Fruit fly (Drosophila melanogaster) whole organism, embryonic: ENCODE measurements around the gene CG1074.

ENCODE experiments used
- Antp ChIP-seq: fragments of 200-800 bp; sonication (Bioruptor generic); optimal IDR thresholded peaks from 3 replicates; lab custom pipeline; 2016; ENCODE audit warnings: missing biosample characterization, missing genetic modification characterization
- Atf3 ChIP-seq: fragments of 200-800 bp; sonication (Bioruptor generic); optimal IDR thresholded peaks from 3 replicates; lab custom pipeline; 2016; ENCODE audit warnings: missing biosample characterization, missing genetic modification characterization
- CG11398 ChIP-seq: fragments of 200-800 bp; sonication (Bioruptor generic); optimal IDR thresholded peaks from 2 replicates; lab custom pipeline; 2016; ENCODE audit warnings: missing biosample characterization, missing genetic modification characterization
- CG12155 ChIP-seq: fragments of 200-800 bp; sonication (Bioruptor generic); optimal IDR thresholded peaks from 3 replicates; lab custom pipeline; 2016; ENCODE audit warnings: missing biosample characterization, missing genetic modification characterization
- CG12659 ChIP-seq: fragments of 200-800 bp; sonication (Bioruptor generic); optimal IDR thresholded peaks from 3 replicates; lab custom pipeline; 2017; ENCODE audit warnings: mild to moderate bottlenecking, missing biosample characterization, missing genetic modification reagents, missing genetic modification characterization
- CG13123 ChIP-seq: fragments of 200-800 bp; sonication (Bioruptor generic); optimal IDR thresholded peaks from 2 replicates; lab custom pipeline; 2016; ENCODE audit warnings: missing biosample characterization, missing genetic modification characterization
- CG13287 ChIP-seq: fragments of 200-800 bp; sonication (Bioruptor generic); IDR thresholded peaks from 2 replicates; pipeline ENCODE4 v1.3.6; 2022; ENCODE audit warnings: missing biosample characterization, missing genetic modification characterization; ENCODE audit not compliant: partially characterized antibody
- CG14050 ChIP-seq: fragments of 200-800 bp; sonication (Bioruptor generic); IDR thresholded peaks from 3 replicates; pipeline ENCODE4 v1.3.6; 2022; ENCODE audit warnings: missing biosample characterization, missing genetic modification characterization
- CG14965 ChIP-seq: fragments of 200-800 bp; sonication (Bioruptor generic); optimal IDR thresholded peaks from 2 replicates; lab custom pipeline; 2016; ENCODE audit warnings: missing biosample characterization, missing genetic modification characterization, borderline replicate concordance
- CG1603 ChIP-seq: fragments of 200-800 bp; sonication (Bioruptor generic); optimal IDR thresholded peaks from 2 replicates; lab custom pipeline; 2019; ENCODE audit warnings: missing biosample characterization, mild to moderate bottlenecking, missing genetic modification characterization, moderate library complexity
- CG18476 ChIP-seq: fragments of 200-800 bp; sonication (Bioruptor generic); optimal IDR thresholded peaks from 2 replicates; lab custom pipeline; 2016; ENCODE audit warnings: missing biosample characterization, mild to moderate bottlenecking, missing genetic modification characterization
- CG2712 ChIP-seq: fragments of 200-800 bp; optimal IDR thresholded peaks from 3 replicates; lab custom pipeline; 2019; ENCODE audit warnings: missing biosample characterization, mild to moderate bottlenecking, missing genetic modification characterization, moderate library complexity
- CG3281 ChIP-seq: fragments of 200-800 bp; sonication (Bioruptor generic); optimal IDR thresholded peaks from 3 replicates; lab custom pipeline; 2017; ENCODE audit warnings: missing biosample characterization, mild to moderate bottlenecking, missing genetic modification characterization
- CG4282 ChIP-seq: fragments of 200-800 bp; sonication (Bioruptor generic); optimal IDR thresholded peaks from 2 replicates; lab custom pipeline; 2016; ENCODE audit warnings: missing biosample characterization, missing genetic modification characterization
- CG6683 ChIP-seq: fragments of 200-800 bp; sonication (Bioruptor generic); optimal IDR thresholded peaks from 2 replicates; lab custom pipeline; 2017; ENCODE audit warnings: missing biosample characterization, mild to moderate bottlenecking, missing genetic modification characterization, missing genetic modification reagents
- CG6791 ChIP-seq: fragments of 200-800 bp; sonication (Bioruptor generic); IDR thresholded peaks from 3 replicates; pipeline ENCODE4 v1.3.6; 2022; ENCODE audit warnings: missing biosample characterization, missing genetic modification characterization; ENCODE audit not compliant: partially characterized antibody
- CG7357 ChIP-seq: fragments of 200-800 bp; sonication (Bioruptor generic); IDR thresholded peaks from 3 replicates; pipeline ENCODE4 v1.3.6; 2022; ENCODE audit warnings: missing biosample characterization, missing genetic modification characterization
- CG9727 ChIP-seq: fragments of 200-800 bp; sonication (Bioruptor generic); optimal IDR thresholded peaks from 3 replicates; lab custom pipeline; 2017; ENCODE audit warnings: missing biosample characterization, mild to moderate bottlenecking, missing genetic modification characterization
- CkIIα-i1 ChIP-seq: fragments of 200-800 bp; sonication (Bioruptor generic); IDR thresholded peaks from 2 replicates; pipeline ENCODE4 v1.3.6; 2022; ENCODE audit warnings: missing biosample characterization, missing genetic modification characterization
- Dref ChIP-seq: fragments of 200-800 bp; sonication (Bioruptor generic); IDR thresholded peaks from 2 replicates; pipeline ENCODE4 v1.3.6; 2022; ENCODE audit warnings: missing biosample characterization, missing genetic modification characterization
- Hsf ChIP-seq: fragments of 200-800 bp; sonication (Bioruptor generic); optimal IDR thresholded peaks from 3 replicates; lab custom pipeline; 2016; ENCODE audit warnings: missing biosample characterization, missing genetic modification characterization
- Mrtf ChIP-seq: fragments of 200-800 bp; sonication (Bioruptor generic); IDR thresholded peaks from 3 replicates; pipeline ENCODE4 v1.3.6; 2022; ENCODE audit warnings: missing biosample characterization, missing genetic modification characterization
- Neu2 ChIP-seq: fragments of 200-800 bp; sonication (Bioruptor generic); optimal IDR thresholded peaks from 3 replicates; lab custom pipeline; 2016; ENCODE audit warnings: missing biosample characterization, missing genetic modification characterization, borderline replicate concordance
- Nf-YB ChIP-seq: fragments of 200-800 bp; sonication (Bioruptor generic); optimal IDR thresholded peaks from 3 replicates; lab custom pipeline; 2019; ENCODE audit warnings: missing biosample characterization, mild to moderate bottlenecking, missing genetic modification characterization, moderate library complexity
- Nf-YC ChIP-seq: fragments of 200-800 bp; optimal IDR thresholded peaks from 3 replicates; lab custom pipeline; 2019; ENCODE audit warnings: missing biosample characterization, mild to moderate bottlenecking, missing genetic modification characterization, moderate library complexity
- NfI ChIP-seq: fragments of 200-800 bp; sonication (Bioruptor generic); optimal IDR thresholded peaks from 3 replicates; lab custom pipeline; 2018; ENCODE audit warnings: missing biosample characterization, mild to moderate bottlenecking, missing genetic modification characterization, moderate library complexity
- Opbp ChIP-seq: fragments of 200-800 bp; sonication (Bioruptor generic); IDR thresholded peaks from 3 replicates; pipeline ENCODE4 v1.3.6; 2022; ENCODE audit warnings: missing biosample characterization, missing genetic modification characterization; ENCODE audit not compliant: partially characterized antibody
- Sox100B ChIP-seq: fragments of 200-800 bp; sonication (Bioruptor generic); optimal IDR thresholded peaks from 3 replicates; lab custom pipeline; 2018; ENCODE audit warnings: missing biosample characterization, mild to moderate bottlenecking, missing genetic modification characterization
- Ssrp ChIP-seq: fragments of 200-800 bp; sonication (Bioruptor generic); optimal IDR thresholded peaks from 2 replicates; lab custom pipeline; 2018; ENCODE audit warnings: missing biosample characterization, mild to moderate bottlenecking, missing genetic modification characterization, moderate library complexity
- Tbp ChIP-seq: fragments of >200 bp; optimal IDR thresholded peaks from 2 replicates; lab custom pipeline; 2018; ENCODE audit warnings: missing biosample characterization, missing genetic modification characterization
- Trl ChIP-seq, 3 experiments: fragments of >200 bp in 2 of 3; fragments of 200-800 bp in 1 of 3; sonication (Bioruptor generic) in 1 of 3; optimal IDR thresholded peaks; 2 replicates in 1 of 3; 3 replicates in 2 of 3; lab custom pipeline; 2016 to 2017; ENCODE audit warnings: missing biosample characterization in 1 of 3, missing genetic modification characterization in 1 of 3
- bsh ChIP-seq, 2 experiments: fragments of 200-800 bp; sonication (Bioruptor generic); optimal IDR thresholded peaks; 2 replicates each; lab custom pipeline; 2017 to 2018; ENCODE audit warnings: mild to moderate bottlenecking in 2 of 2, missing biosample characterization in 2 of 2, missing genetic modification characterization in 2 of 2, moderate library complexity in 1 of 2
- en ChIP-seq: fragments of 200-800 bp; sonication (Bioruptor generic); optimal IDR thresholded peaks from 2 replicates; lab custom pipeline; 2016; ENCODE audit warnings: missing biosample characterization, missing genetic modification characterization
- her ChIP-seq: fragments of 200-800 bp; sonication (Bioruptor generic); optimal IDR thresholded peaks from 2 replicates; lab custom pipeline; 2016; ENCODE audit warnings: missing biosample characterization, missing genetic modification characterization
- ind ChIP-seq: fragments of 200-800 bp; sonication (Bioruptor generic); optimal IDR thresholded peaks from 3 replicates; lab custom pipeline; 2016; ENCODE audit warnings: missing biosample characterization, missing genetic modification characterization
- kay ChIP-seq: fragments of 200-800 bp; sonication (Bioruptor generic); optimal IDR thresholded peaks from 2 replicates; lab custom pipeline; 2016; ENCODE audit warnings: missing biosample characterization, missing genetic modification characterization
- lola ChIP-seq, 3 experiments: fragments of >200 bp in 2 of 3; fragments of 200-800 bp in 1 of 3; sonication (Bioruptor generic) in 1 of 3; optimal IDR thresholded peaks; 2 replicates each; lab custom pipeline; 2017 to 2019; ENCODE audit warnings: missing biosample characterization in 3 of 3, missing genetic modification characterization in 3 of 3, mild to moderate bottlenecking in 1 of 3, moderate library complexity in 1 of 3
- oc ChIP-seq: fragments of 200-800 bp; sonication (Bioruptor generic); optimal IDR thresholded peaks from 2 replicates; lab custom pipeline; 2018; ENCODE audit warnings: missing biosample characterization, mild to moderate bottlenecking, missing genetic modification characterization, moderate library complexity
- pan ChIP-seq, 4 experiments: fragments of >200 bp in 3 of 4; fragments of 200-800 bp in 1 of 4; sonication (Bioruptor generic) in 1 of 4; optimal IDR thresholded peaks in 3 of 4; IDR thresholded peaks in 1 of 4; 2 replicates each; pipeline versions ENCODE4 v1.3.6 to Lab custom; 2017 to 2022; ENCODE audit warnings: missing biosample characterization in 2 of 4, missing genetic modification characterization in 2 of 4, mixed read lengths in 1 of 4
- pb ChIP-seq: fragments of 200-800 bp; sonication (Bioruptor generic); optimal IDR thresholded peaks from 3 replicates; lab custom pipeline; 2016; ENCODE audit warnings: missing biosample characterization, missing genetic modification characterization
- sc ChIP-seq, 3 experiments: fragments of >200 bp in 2 of 3; fragments of 200-800 bp in 1 of 3; sonication (Bioruptor generic) in 1 of 3; optimal IDR thresholded peaks; 2 replicates in 2 of 3; 3 replicates in 1 of 3; lab custom pipeline; 2017; ENCODE audit warnings: mild to moderate bottlenecking in 1 of 3, missing biosample characterization in 1 of 3, missing genetic modification characterization in 1 of 3, missing genetic modification reagents in 1 of 3
- seq ChIP-seq: fragments of 200-800 bp; sonication (Bioruptor generic); IDR thresholded peaks from 2 replicates; pipeline ENCODE4 v1.3.6; 2022; ENCODE audit warnings: missing biosample characterization, missing genetic modification characterization
- sob ChIP-seq: fragments of 200-800 bp; sonication (Bioruptor generic); IDR thresholded peaks from 2 replicates; pipeline ENCODE4 v1.3.6; 2022; ENCODE audit warnings: missing biosample characterization, missing genetic modification characterization
- sqz ChIP-seq: fragments of 200-800 bp; sonication (Bioruptor generic); optimal IDR thresholded peaks from 3 replicates; lab custom pipeline; 2018; ENCODE audit warnings: missing biosample characterization, mild to moderate bottlenecking, missing genetic modification characterization
- sug ChIP-seq: fragments of 200-800 bp; optimal IDR thresholded peaks from 2 replicates; lab custom pipeline; 2019; ENCODE audit warnings: missing biosample characterization, mild to moderate bottlenecking, missing genetic modification characterization, moderate library complexity
- tx ChIP-seq: fragments of 200-800 bp; sonication (Bioruptor generic); optimal IDR thresholded peaks from 2 replicates; lab custom pipeline; 2016; ENCODE audit warnings: missing biosample characterization, missing genetic modification characterization
- vvl ChIP-seq: fragments of 200-800 bp; sonication (Bioruptor generic); IDR thresholded peaks from 2 replicates; pipeline ENCODE4 v1.3.6; 2022; ENCODE audit warnings: missing biosample characterization, missing genetic modification characterization
- wdn ChIP-seq: fragments of 200-800 bp; sonication (Bioruptor generic); IDR thresholded peaks from 2 replicates; pipeline ENCODE4 v1.3.6; 2022; ENCODE audit warnings: missing biosample characterization, missing genetic modification characterization
- yki ChIP-seq: fragments of >200 bp; optimal IDR thresholded peaks from 3 replicates; lab custom pipeline; 2018

CG1074 gene

dm6 chr3R:4437113-4437512 lies 3.3 kb downstream of the CG1074 start, which contains the start of the genes Lipt2 and CG14650 (continued):
- TF ChIP-seq Trl (optimal IDR thresholded peaks at IDR 0.05; lab: Kevin White, UChicago) (no peak), Trl (GFP tag; optimal IDR thresholded peaks at IDR 0.05; lab: Kevin White, UChicago) (peak; percentile 81), lola (GFP tag; optimal IDR thresholded peaks at IDR 0.05; lab: Kevin White, UChicago) (peak in 1 of 3 experiments; percentile 52), NfI (GFP tag; lab: Kevin White, UChicago) (peak; percentile 52), CG14965 (GFP tag; lab: Kevin White, UChicago) (no peak), Ssrp (tag; lab: Kevin White, UChicago) (peak; percentile 32), sqz (no peak), CG6683 (no peak), CG4282 (peak; percentile 32), CG13123 (GFP tag; lab: Kevin White, UChicago) (peak; percentile 46), seq (GFP tag; lab: Robert Waterston, UW) (no peak), Antp (GFP tag; lab: Kevin White, UChicago) (peak; percentile 76), CG2712 (peak; percentile 60), ind (GFP tag; lab: Kevin White, UChicago) (peak; percentile 60), Nf-YB (GFP tag; lab: Kevin White, UChicago) (peak; percentile 17), sob (GFP tag; lab: Robert Waterston, UW) (0 out of 2 replicates have a peak, but pooled peaks have one; percentile 45), oc (tag; lab: Kevin White, UChicago) (no peak), Sox100B (GFP tag; lab: Kevin White, UChicago) (no peak), sug (tag; lab: Kevin White, UChicago) (peak; percentile 60), CG7357 (GFP tag; lab: Robert Waterston, UW) (no peak), CG12659 (GFP tag; lab: Kevin White, UChicago) (peak; percentile 77), bsh (GFP tag; optimal IDR thresholded peaks at IDR 0.05; lab: Kevin White, UChicago) (peak in 1 of 2 experiments; percentile 58), en (GFP tag; lab: Kevin White, UChicago) (peak; percentile 46), vvl (GFP tag; lab: Robert Waterston, UW) (peak; percentile 63), Nf-YC (tag; lab: Kevin White, UChicago) (peak; percentile 48), CG12155 (GFP tag; lab: Kevin White, UChicago) (peak; percentile 69), Neu2 (GFP tag; lab: Kevin White, UChicago) (no peak), Hsf (GFP tag; lab: Kevin White, UChicago) (peak; percentile 76), CG11398 (GFP tag; lab: Kevin White, UChicago) (no peak), sc (optimal IDR thresholded peaks at IDR 0.05; lab: Kevin White, UChicago) (no peak), sc (GFP tag; optimal IDR thresholded peaks at IDR 0.05; lab: Kevin White, UChicago) (no peak), Tbp (no peak), CG1603 (tag; lab: Kevin White, UChicago) (peak; percentile 82), CG6791 (GFP tag; lab: Robert Waterston, UW) (peak; percentile 49; the same call in 1 of the 3 replicates), CG3281 (GFP tag; lab: Kevin White, UChicago) (peak; percentile 90), pan (optimal IDR thresholded peaks at IDR 0.05; lab: Kevin White, UChicago) (no peak), pan (GFP tag; optimal IDR thresholded peaks at IDR 0.05 in 1 of 2, IDR thresholded peaks at IDR 0.05 in 1 of 2) (peak in 1 of 2 experiments; percentile 49), CG18476 (GFP tag; lab: Kevin White, UChicago) (peak; percentile 19), CG14050 (GFP tag; lab: Robert Waterston, UW) (no peak), Mrtf (GFP tag; lab: Robert Waterston, UW) (no peak), CG9727 (GFP tag; lab: Kevin White, UChicago) (peak; percentile 33), yki (no peak), wdn (GFP tag; lab: Robert Waterston, UW) (peak; percentile 55; the same call in 1 of the 2 replicates), Opbp (peak; percentile 59; the same call in 2 of the 3 replicates), her (GFP tag; lab: Kevin White, UChicago) (peak; percentile 53), CG13287 (GFP tag; lab: Robert Waterston, UW) (peak; percentile 74), kay (peak; percentile 34), pb (GFP tag; lab: Kevin White, UChicago) (peak; percentile 33), Dref (GFP tag; lab: Robert Waterston, UW) (peak; percentile 67), CkIIα-i1 (GFP tag; lab: Robert Waterston, UW) (no peak), tx (GFP tag; lab: Kevin White, UChicago) (peak; percentile 53), Atf3 (GFP tag; lab: Kevin White, UChicago) (peak; percentile 42)
